Fruit fly (Drosophila melanogaster) whole organism, prepupa: ENCODE data around the gene nonA-l.

ENCODE experiments used
- CG10669 ChIP-seq: fragments of 200-800 bp; sonication (Bioruptor generic); optimal IDR thresholded peaks from 3 replicates; lab custom pipeline; 2018; ENCODE audit warnings: missing biosample characterization, mild to moderate bottlenecking, missing genetic modification characterization, moderate library complexity
- pdm3 ChIP-seq: fragments of 200-800 bp; sonication (Bioruptor generic); optimal IDR thresholded peaks from 3 replicates; lab custom pipeline; 2016; ENCODE audit warnings: missing biosample characterization, missing genetic modification characterization

- TF ChIP-seq CG10669 (GFP tag; lab: Kevin White, UChicago) (no peak), pdm3 (GFP tag; lab: Kevin White, UChicago) (no peak)
Observed at dm6 chr3R:16676518-16676917, 36.5 kb downstream of the nonA-l start.
